Fruit fly (Drosophila melanogaster): ENCODE data around the gene CG6980.

Gene CG6980

dm6 chr3R:24798595-24798994 is 8.8 kb upstream of the CG6980 start:
- TF ChIP-seq CG17801 (GFP tag; optimal IDR thresholded peaks at IDR 0.05; ENCODE audit: partially characterized antibody), result no peak

dm6 chr3R:24799503-24799902 is 7.9 kb upstream of the CG6980 start, which contains the start of gene Ude:
TSS of gene Ude (minus strand) at chr3R:24799668.
- no peak for TF ChIP-seq CG17801 (GFP tag; optimal IDR thresholded peaks at IDR 0.05; ENCODE audit: partially characterized antibody)

DNA sequence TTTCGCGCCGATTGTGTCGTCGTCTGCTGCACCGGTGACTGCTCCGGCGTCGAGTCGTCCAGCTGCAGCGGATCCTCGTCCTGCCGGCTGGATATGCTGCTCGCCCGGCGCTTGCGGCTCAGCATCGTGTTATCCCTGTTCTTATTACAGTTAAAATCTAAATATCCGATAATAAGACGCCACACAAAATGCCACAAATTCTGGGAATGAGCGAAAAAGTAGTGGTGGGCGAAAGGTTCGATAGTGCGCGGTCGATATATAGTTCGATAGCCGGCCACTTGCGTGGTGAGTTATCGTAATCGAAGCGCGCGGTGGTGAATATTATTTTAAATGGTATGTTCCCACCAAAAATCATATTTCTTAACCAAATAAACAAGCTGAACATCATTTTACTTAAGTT is 2.4 kb upstream of the CG6980 start, which contains the start of gene polybromo:
TSS of gene polybromo (minus strand) at position 212 of the 400 bp plus-strand sequence.
- TF ChIP-seq CG17801 (GFP tag; optimal IDR thresholded peaks at IDR 0.05; ENCODE audit: partially characterized antibody), result no peak

dm6 chr3R:24809576-24810279 is 2.3 kb downstream of the CG6980 start:
- no peak for TF ChIP-seq CG17801 (GFP tag; optimal IDR thresholded peaks at IDR 0.05; ENCODE audit: partially characterized antibody)

dm6 chr3R:24810844-24811625 is 3.6 kb downstream of the CG6980 start:
- TF ChIP-seq CG17801 (GFP tag; optimal IDR thresholded peaks at IDR 0.05; ENCODE audit: partially characterized antibody), result peak; percentile 73

DNA sequence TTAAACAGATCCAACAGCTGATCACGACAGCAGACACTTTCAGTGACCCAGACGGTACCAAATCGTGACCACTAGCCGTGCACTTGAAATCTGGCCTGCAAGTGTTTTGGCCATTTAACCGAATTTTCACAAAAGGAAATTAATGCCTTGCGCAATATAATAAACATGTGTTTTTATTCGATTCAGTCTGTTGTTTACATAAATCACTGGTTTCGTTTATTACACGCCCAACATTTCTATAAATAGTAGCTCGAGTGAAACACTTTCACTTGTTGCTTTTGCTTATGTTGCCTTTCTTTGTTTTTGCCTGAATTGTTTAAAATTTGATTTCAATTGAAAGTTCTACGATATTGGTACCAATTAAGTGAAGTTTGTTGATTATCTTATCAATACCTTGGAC is 5.0 kb downstream of the CG6980 start:
- no peak for TF ChIP-seq CG17801 (GFP tag; optimal IDR thresholded peaks at IDR 0.05; ENCODE audit: partially characterized antibody)

DNA sequence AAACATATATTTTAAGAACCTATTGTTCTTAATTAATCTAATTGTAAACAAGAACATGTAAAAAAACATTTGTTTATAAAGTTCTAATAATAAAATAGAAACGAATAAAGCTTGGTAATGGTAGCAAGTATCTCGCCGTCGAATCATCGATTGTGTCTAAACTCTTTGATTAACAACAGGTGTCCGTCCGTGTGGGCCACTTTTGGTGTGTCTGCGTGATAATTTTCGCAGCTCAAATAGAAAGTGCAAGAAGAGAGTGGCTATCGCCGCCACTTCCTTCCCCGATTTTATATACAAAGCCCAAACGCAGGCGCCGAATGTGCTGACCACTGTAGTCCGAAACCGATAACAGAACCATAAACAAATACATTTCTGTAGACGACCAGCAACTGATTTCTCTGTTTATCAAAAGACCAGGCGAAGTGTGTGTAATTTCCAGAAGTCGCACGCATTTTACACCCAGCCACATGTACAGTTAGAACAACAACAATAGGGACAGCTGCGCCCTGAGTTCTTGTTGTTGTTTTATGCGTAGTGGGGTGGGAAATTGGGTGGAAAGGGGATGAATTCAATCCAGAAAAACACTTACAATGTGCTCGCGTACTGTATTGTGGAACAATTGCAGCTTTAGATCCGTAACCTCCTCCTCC is 5.7 kb downstream of the CG6980 start:
- TF ChIP-seq CG17801 (GFP tag; optimal IDR thresholded peaks at IDR 0.05; ENCODE audit: partially characterized antibody), result no peak

DNA sequence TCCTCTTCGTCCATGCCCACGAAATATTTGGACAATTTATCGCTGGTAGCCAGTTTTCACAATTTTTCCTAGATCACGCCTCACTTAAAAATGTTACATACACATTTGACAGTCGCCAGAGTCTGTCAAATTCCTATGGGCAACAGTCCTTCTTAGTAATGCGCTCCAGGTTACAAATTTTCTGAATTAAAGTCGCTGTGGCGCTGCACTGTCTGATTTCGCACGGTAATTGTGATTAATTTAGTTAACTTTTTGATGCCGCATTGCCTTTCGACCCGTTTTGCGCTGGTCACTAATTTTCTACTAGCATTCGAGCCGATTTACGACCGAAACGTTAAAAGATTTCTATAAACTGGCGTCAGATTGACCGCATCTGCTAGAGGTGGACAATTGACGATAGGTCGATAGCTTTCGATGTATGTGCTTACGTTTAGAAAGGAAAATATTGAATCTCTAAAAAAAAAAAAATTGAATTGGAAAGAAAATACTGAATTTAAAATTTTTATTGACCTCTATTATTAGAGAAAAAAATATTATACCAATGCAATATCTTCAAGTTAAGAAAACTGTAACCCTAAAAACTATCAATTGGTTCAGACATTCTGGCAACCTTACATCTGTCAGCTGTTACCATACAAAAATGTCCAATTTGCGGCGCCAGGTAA is 6.3 kb downstream of the CG6980 start, which contains the start of the genes lili and CG34150:
TSS of gene lili (minus strand) at position 376 of the 665 bp plus-strand sequence.
TSS of gene CG34150 (plus strand) at position 626 of the 665 bp plus-strand sequence.
- TF ChIP-seq CG17801 (GFP tag; optimal IDR thresholded peaks at IDR 0.05; ENCODE audit: partially characterized antibody), result peak; percentile 81

DNA sequence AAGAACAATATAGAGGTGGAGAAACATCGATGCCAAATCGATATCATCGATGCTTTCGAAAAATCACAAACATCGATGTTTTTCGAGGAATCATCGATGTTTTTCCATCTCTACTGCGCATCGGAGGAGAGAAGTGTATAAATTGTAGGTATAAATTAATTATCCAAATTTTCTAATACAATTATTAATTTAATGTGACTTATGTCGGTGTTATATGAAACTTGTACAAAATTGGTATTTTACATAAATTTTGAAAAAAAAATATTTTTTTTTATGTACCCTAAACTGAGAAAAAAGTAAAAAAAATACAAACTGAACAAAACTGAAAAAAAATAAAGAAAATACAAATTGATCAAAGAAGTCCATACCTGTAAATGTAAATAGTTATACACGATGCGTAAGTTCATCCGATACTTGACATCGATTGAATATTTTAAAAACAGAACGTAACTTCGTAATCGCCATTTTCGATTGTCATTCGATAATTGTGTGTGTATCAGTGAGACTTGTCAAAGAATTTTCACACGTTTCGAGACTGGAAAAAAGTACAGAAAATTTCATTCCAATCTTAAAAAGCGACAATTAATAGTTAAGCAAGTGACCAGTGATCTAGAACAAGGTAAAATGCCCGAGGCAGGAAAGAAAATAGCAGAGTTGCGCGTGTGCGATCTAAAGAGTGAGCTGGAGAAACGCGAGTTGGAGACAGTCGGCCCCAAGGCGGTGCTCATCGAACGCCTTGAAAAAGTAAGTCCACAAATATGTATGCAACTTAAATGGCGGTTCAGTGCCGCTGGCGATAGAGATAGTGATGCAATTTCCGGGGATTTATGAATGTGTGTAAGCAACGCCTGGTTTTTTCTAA is 9.8 kb downstream of the CG6980 start, which contains the start of the genes CG5808 and Saf-B:
TSS of gene CG5808 (minus strand) at position 15 of the 862 bp plus-strand sequence.
TSS of gene Saf-B (plus strand) at position 472 of the 862 bp plus-strand sequence.
- no peak for TF ChIP-seq CG17801 (GFP tag; optimal IDR thresholded peaks at IDR 0.05; ENCODE audit: partially characterized antibody)

DNA sequence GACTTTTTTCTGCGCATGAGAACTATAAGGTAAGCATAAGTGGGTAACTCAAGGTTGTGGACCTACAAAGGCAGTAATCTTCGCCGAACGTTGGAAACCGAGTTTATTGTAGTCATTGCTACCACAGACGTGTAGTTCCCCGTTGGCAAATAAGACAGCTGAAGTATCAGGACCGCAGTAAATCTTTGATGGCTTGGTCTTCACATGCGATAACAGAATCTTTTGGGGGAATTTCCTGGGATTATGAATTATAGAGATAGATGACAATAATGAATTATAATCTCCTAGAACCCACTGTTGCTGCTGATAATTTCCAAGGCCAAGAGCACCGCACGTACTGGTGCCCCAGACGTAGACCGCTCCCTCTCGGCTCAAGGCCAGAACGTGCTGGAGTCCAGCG is 15.6 kb downstream of the CG6980 start:
- no peak for TF ChIP-seq CG17801 (GFP tag; optimal IDR thresholded peaks at IDR 0.05; ENCODE audit: partially characterized antibody)

- no peak for TF ChIP-seq CG17801 (GFP tag; optimal IDR thresholded peaks at IDR 0.05; ENCODE audit: partially characterized antibody)
Observed at dm6 chr3R:24825548-24825947, 18.1 kb downstream of the CG6980 start, which contains the start of gene niki. TSS of gene niki (minus strand) at chr3R:24825648.

- no peak for TF ChIP-seq CG17801 (GFP tag; optimal IDR thresholded peaks at IDR 0.05; ENCODE audit: partially characterized antibody)
Observed at dm6 chr3R:24828234-24828633, 20.8 kb downstream of the CG6980 start, which contains the start of gene RabX4. TSS of gene RabX4 (minus strand) at chr3R:24828409.

DNA sequence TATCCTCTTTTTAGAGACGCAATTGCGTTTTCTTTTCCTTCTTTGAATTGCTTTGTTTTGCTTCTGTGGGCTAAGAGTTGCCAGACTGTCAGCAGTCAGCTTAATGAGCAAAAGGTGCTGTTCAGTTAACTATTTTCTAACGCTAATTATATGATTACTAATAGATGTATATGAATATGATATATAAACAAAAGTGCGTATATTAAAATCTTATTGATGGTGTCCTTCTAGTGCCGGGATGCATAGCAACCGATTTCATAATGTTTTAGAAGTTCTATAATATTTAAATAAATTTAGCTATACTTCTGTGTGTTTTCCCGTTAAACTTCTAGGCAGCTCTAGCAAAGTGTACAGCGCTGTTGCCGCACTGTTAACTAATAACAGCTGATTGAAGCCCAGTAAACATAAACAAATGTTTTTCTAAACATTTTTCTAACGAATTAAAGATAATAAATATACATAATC is 22.5 kb downstream of the CG6980 start, which contains the start of the genes Kaz and CG43273:
TSS of gene Kaz (minus strand) at position 73 of the 465 bp plus-strand sequence.
TSS of gene CG43273 (plus strand) at position 415 of the 465 bp plus-strand sequence.
- TF ChIP-seq CG17801 (GFP tag; optimal IDR thresholded peaks at IDR 0.05; ENCODE audit: partially characterized antibody), result peak; percentile 60

Data from ovary, adult (tissue).